Fruit fly (Drosophila melanogaster): ENCODE measurements around the gene CG6793.

The CG6793 gene

DNA sequence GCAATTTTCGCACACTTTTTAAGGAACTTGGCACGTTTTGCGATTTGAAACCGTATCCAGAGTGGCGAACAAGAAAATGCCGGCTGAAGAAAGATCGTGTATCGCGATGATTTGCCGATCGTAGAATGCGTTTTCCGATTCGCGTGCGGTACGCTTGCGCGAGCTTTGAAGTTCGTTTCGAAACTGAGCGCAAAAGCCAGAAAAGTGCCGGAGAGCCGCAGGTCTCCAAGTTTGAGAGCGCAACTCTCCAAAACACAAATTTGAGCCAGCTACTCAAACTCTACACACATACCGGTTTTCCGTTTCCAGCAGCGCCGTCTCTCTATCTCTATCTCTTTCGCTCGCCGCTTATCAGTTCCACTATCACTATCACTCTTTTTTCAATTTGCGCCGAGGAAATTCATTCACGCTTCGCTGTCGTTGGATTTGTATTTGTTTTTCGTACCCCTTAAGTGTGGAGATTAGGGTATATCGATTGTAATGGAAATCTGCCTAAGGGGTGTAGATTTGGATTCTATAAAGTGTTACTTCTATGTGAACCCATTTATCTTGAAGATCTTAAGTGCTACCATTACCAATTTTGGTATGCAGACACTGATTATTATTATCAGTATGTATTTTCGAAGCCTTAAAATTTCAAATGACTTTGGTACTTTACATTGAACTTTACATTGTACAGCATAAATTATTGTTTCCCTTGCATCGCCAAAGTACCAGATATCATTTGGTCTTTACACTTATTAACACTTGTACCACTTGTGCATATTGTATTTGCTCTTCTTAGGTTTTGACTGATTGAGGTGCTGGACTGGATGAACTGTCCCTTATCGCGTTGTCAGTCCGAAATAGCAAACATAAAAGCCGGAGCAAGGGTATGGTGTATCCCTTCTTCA lies 14.3 kb downstream of the CG6793 start (continued):
- TF ChIP-seq ab (GFP tag; optimal IDR thresholded peaks at IDR 0.05) (no peak), NC2β (GFP tag; optimal IDR thresholded peaks at IDR 0.05) (peak; percentile 68), dan (GFP tag; IDR thresholded peaks at IDR 0.05) (0 out of 2 replicates have a peak, but pooled peaks have one; percentile 30), danr (GFP tag; IDR thresholded peaks at IDR 0.05) (peak; percentile 48; the same call in 1 of the 2 replicates), ase (GFP tag; IDR thresholded peaks at IDR 0.05) (peak; percentile 46; the same call in 1 of the 3 replicates), CG18619 (GFP tag; optimal IDR thresholded peaks at IDR 0.05) (peak; percentile 57), cato (GFP tag; optimal IDR thresholded peaks at IDR 0.05; ENCODE audit: borderline replicate concordance) (peak; percentile 56), CG32532 (GFP tag; IDR thresholded peaks at IDR 0.05) (peak; percentile 17; the same call in 1 of the 2 replicates), CG15514 (GFP tag; optimal IDR thresholded peaks at IDR 0.05) (peak; percentile 45), Chrac-16 (GFP tag; optimal IDR thresholded peaks at IDR 0.05) (peak; percentile 61), CG32767 (GFP tag; IDR thresholded peaks at IDR 0.05) (no peak; the same call in 1 of the 2 replicates), zfh2 (GFP tag; optimal IDR thresholded peaks at IDR 0.05) (peak; percentile 23), vvl (GFP tag; IDR thresholded peaks at IDR 0.05) (peak; percentile 26; the same call in 1 of the 2 replicates), CG30020 (tag; optimal IDR thresholded peaks at IDR 0.05) (peak; percentile 3), CG8924 (tag; optimal IDR thresholded peaks at IDR 0.05) (peak; percentile 66), tio (GFP tag; optimal IDR thresholded peaks at IDR 0.05) (peak; percentile 75), klu (GFP tag; IDR thresholded peaks at IDR 0.05) (0 out of 2 replicates have a peak, but pooled peaks have one; percentile 12), CG32772 (GFP tag; IDR thresholded peaks at IDR 0.05) (peak; percentile 40), HmgZ (tag; optimal IDR thresholded peaks at IDR 0.05) (peak; percentile 28), ind (GFP tag; optimal IDR thresholded peaks at IDR 0.05) (peak; percentile 65), Usf (GFP tag; optimal IDR thresholded peaks at IDR 0.05) (peak; percentile 57), CG10431 (GFP tag; optimal IDR thresholded peaks at IDR 0.05) (no peak), twi (tag; optimal IDR thresholded peaks at IDR 0.05) (peak; percentile 16), Xbp1 (GFP tag; optimal IDR thresholded peaks at IDR 0.05) (peak; percentile 63), gt (GFP tag; IDR thresholded peaks at IDR 0.05) (no peak), aop (GFP tag; IDR thresholded peaks at IDR 0.05) (no peak), pnt (GFP tag; optimal IDR thresholded peaks at IDR 0.05) (peak; percentile 70), jing (GFP tag; optimal IDR thresholded peaks at IDR 0.05) (peak; percentile 26), tx (GFP tag; optimal IDR thresholded peaks at IDR 0.05) (peak; percentile 56), CG1233 (GFP tag; optimal IDR thresholded peaks at IDR 0.05) (peak; percentile 35), CG4730 (GFP tag; IDR thresholded peaks at IDR 0.05) (no peak), Sox102F (GFP tag; optimal IDR thresholded peaks at IDR 0.05) (peak; percentile 75), CG7745 (tag; optimal IDR thresholded peaks at IDR 0.05) (no peak), Med (GFP tag) (peak; percentile 87), Oaz (GFP tag; IDR thresholded peaks at IDR 0.05) (0 out of 2 replicates have a peak, but pooled peaks have one; percentile 7), lola (GFP tag; optimal IDR thresholded peaks at IDR 0.05) (peak in 1 of 3 experiments; percentile 75), CG8765 (GFP tag; IDR thresholded peaks at IDR 0.05) (0 out of 2 replicates have a peak, but pooled peaks have one; percentile 15), Jarid2 (GFP tag; optimal IDR thresholded peaks at IDR 0.05) (peak; percentile 97), CG10654 (GFP tag; optimal IDR thresholded peaks at IDR 0.05) (peak; percentile 32), Lpt (GFP tag; optimal IDR thresholded peaks at IDR 0.05) (no peak), CG6765 (GFP tag; optimal IDR thresholded peaks at IDR 0.05) (no peak), inv (GFP tag; IDR thresholded peaks at IDR 0.05; ENCODE audit: partially characterized antibody) (no peak), wor (GFP tag; IDR thresholded peaks at IDR 0.05) (peak; percentile 52), CG1792 (GFP tag; optimal IDR thresholded peaks at IDR 0.05) (peak; percentile 72), chn (GFP tag; optimal IDR thresholded peaks at IDR 0.05) (peak; percentile 46), CG1647 (GFP tag; optimal IDR thresholded peaks at IDR 0.05) (peak; percentile 31), ash1 (GFP tag; optimal IDR thresholded peaks at IDR 0.05) (no peak), Fer2 (tag; optimal IDR thresholded peaks at IDR 0.05) (no peak), wek (GFP tag; optimal IDR thresholded peaks at IDR 0.05) (no peak)
